Worm (Caenorhabditis elegans): ENCODE results near the gene his-62.

DNA sequence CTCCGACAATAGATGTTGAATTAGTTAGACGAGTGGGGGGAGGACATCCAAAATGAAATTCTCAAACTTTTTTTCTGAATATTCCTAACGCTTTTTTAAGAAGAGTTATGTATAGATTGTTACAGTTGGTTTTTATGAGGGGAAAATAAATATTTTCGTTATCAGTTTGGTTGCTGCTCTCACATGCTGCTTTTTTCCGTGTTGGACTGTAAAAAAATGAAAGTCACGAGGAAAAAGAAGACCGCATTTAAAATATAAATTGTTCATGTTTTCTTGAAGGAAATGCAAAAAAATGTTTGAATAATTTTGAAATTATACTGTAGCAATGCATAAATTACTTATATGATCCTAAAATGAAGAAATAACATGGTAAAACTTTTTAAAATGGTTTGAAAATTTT, 34.5 kb downstream of the his-62 start:
- TF ChIP-seq zag-1 (tag; optimal IDR thresholded peaks at IDR 0.05) (no peak), unc-62 (GFP tag; optimal IDR thresholded peaks at IDR 0.05) (no peak), lin-11 (tag; optimal IDR thresholded peaks at IDR 0.05) (no peak), ZK546.5 (tag; optimal IDR thresholded peaks at IDR 0.05) (no peak), nhr-12 (tag; optimal IDR thresholded peaks at IDR 0.05) (no peak), sem-4 (tag; optimal IDR thresholded peaks at IDR 0.05) (no peak), blmp-1 (tag; optimal IDR thresholded peaks at IDR 0.05; ENCODE audit: insufficient read depth) (no peak), fos-1 (tag; optimal IDR thresholded peaks at IDR 0.05) (no peak), nhr-23 (tag; optimal IDR thresholded peaks at IDR 0.05) (no peak), nhr-77 (tag; optimal IDR thresholded peaks at IDR 0.05) (no peak), ceh-82 (tag; optimal IDR thresholded peaks at IDR 0.05) (no peak), elt-3 (tag; optimal IDR thresholded peaks at IDR 0.05) (no peak), egl-27 (tag; optimal IDR thresholded peaks at IDR 0.05) (no peak), nhr-25 (tag; optimal IDR thresholded peaks at IDR 0.05) (no peak)
